Worm (Caenorhabditis elegans) whole organism, L1 larva: ENCODE results near the gene T18D3.6.

ENCODE experiments used
- ceh-8 ChIP-seq: fragments of 200-800 bp; sonication (Bioruptor generic); optimal IDR thresholded peaks from 2 replicates; lab custom pipeline; 2018; ENCODE audit warnings: mild to moderate bottlenecking, missing genetic modification characterization, moderate library complexity, missing compliant biosample characterization
- ets-5 ChIP-seq: fragments of 200-800 bp; sonication (Bioruptor generic); IDR thresholded peaks from 2 replicates; pipeline ENCODE4 v1.3.6; 2022; ENCODE audit warnings: missing genetic modification characterization, missing compliant biosample characterization
- lin-14 ChIP-seq: fragments of 200-800 bp; sonication (Bioruptor generic); optimal IDR thresholded peaks from 2 replicates; lab custom pipeline; 2018; ENCODE audit warnings: mild to moderate bottlenecking, missing genetic modification characterization, moderate library complexity, missing compliant biosample characterization
- nhr-237 ChIP-seq: fragments of 150-350 bp; optimal IDR thresholded peaks from 2 replicates; lab custom pipeline; 2014; ENCODE audit warnings: missing biosample characterization, missing genetic modification characterization
- nhr-90 ChIP-seq: sonication (generic microtip); optimal IDR thresholded peaks from 2 replicates; lab custom pipeline; 2016; ENCODE audit warnings: mild to moderate bottlenecking, missing genetic modification characterization, missing compliant biosample characterization; ENCODE audit not compliant: poor library complexity
- tbx-2 ChIP-seq: sonication (generic microtip); optimal IDR thresholded peaks from 2 replicates; lab custom pipeline; 2016; ENCODE audit warnings: missing genetic modification characterization, missing compliant biosample characterization
- unc-130 ChIP-seq: fragments of 150-350 bp; optimal IDR thresholded peaks from 2 replicates; lab custom pipeline; 2017; ENCODE audit warnings: missing biosample characterization, missing genetic modification characterization, inconsistent platforms

DNA sequence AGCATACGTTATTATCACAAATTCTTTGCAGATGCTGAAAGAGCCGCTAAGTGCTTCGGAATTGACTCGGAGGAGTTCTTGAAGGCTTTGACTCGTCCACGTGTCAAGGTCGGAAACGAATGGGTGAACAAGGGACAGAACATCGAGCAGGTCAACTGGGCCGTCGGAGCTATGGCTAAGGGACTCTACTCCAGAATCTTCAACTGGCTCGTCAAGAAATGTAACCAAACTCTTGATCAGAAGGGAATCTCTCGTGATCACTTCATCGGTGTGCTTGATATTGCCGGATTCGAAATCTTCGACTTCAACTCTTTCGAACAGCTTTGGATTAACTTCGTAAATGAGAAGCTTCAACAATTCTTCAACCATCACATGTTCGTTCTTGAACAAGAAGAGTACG is 20.2 kb downstream of the T18D3.6 start:
- no peak for TF ChIP-seq lin-14 (GFP tag; lab: Kevin White, UChicago)
- TF ChIP-seq nhr-90 = no peak
- TF ChIP-seq tbx-2 (tag; lab: Kevin White, UChicago) = no peak
- TF ChIP-seq ets-5 = no peak
- TF ChIP-seq nhr-237 (tag; lab: Kevin White, UChicago) = no peak
- TF ChIP-seq ceh-8 (GFP tag; lab: Kevin White, UChicago) = no peak
- TF ChIP-seq unc-130 (tag; lab: Kevin White, UChicago) = no peak
